Fruit fly (Drosophila melanogaster): ENCODE results near the gene kis.

Gene kis

dm6 chr2L:243819-244218 lies 6.8 kb downstream of the kis start:
- TF ChIP-seq tj (GFP tag; optimal IDR thresholded peaks at IDR 0.05) (no peak), Crg-1 (GFP tag; optimal IDR thresholded peaks at IDR 0.05) (no peak), Clk (GFP tag; optimal IDR thresholded peaks at IDR 0.05) (no peak), CG7101 (tag; optimal IDR thresholded peaks at IDR 0.05) (no peak), toe (GFP tag; optimal IDR thresholded peaks at IDR 0.05) (no peak)

- TF ChIP-seq cnc (optimal IDR thresholded peaks at IDR 0.05) (no peak), Mnt (GFP tag; optimal IDR thresholded peaks at IDR 0.05) (no peak)
Measured at dm6 chr2L:243123-243522, 7.5 kb downstream of the kis start.

dm6 chr2L:241415-241814 lies 9.2 kb downstream of the kis start:
- TF ChIP-seq CG11617 (GFP tag; optimal IDR thresholded peaks at IDR 0.05): no peak
- TF ChIP-seq CG7101 (tag; optimal IDR thresholded peaks at IDR 0.05): no peak

- TF ChIP-seq Hr96 (GFP tag; optimal IDR thresholded peaks at IDR 0.05): no peak
- no peak for TF ChIP-seq CG7101 (tag; optimal IDR thresholded peaks at IDR 0.05)
Measured at dm6 chr2L:240176-240769, 10.3 kb downstream of the kis start.

dm6 chr2L:232187-232586 lies 18.4 kb downstream of the kis start, which contains the start of gene CG13693:
TSS of gene CG13693 (plus strand) at chr2L:232487.
- TF ChIP-seq Crg-1 (GFP tag; optimal IDR thresholded peaks at IDR 0.05): no peak
- TF ChIP-seq CG7045 (GFP tag; optimal IDR thresholded peaks at IDR 0.05): no peak
- TF ChIP-seq cnc (optimal IDR thresholded peaks at IDR 0.05): no peak
- TF ChIP-seq pad (GFP tag; optimal IDR thresholded peaks at IDR 0.05): no peak
- no peak for TF ChIP-seq kay (GFP tag; ENCODE audit: borderline replicate concordance)
- no peak for TF ChIP-seq CG11617 (GFP tag; optimal IDR thresholded peaks at IDR 0.05)
- no peak for TF ChIP-seq CG12768 (GFP tag; optimal IDR thresholded peaks at IDR 0.05)
- TF ChIP-seq Mnt (GFP tag; optimal IDR thresholded peaks at IDR 0.05): no peak
- no peak for TF ChIP-seq CG1620 (GFP tag; optimal IDR thresholded peaks at IDR 0.05)
- no peak for TF ChIP-seq Hr96 (GFP tag; optimal IDR thresholded peaks at IDR 0.05)
- TF ChIP-seq Clk (GFP tag; optimal IDR thresholded peaks at IDR 0.05): no peak
- TF ChIP-seq ovo (GFP tag; optimal IDR thresholded peaks at IDR 0.05): no peak
- no peak for TF ChIP-seq toe (GFP tag; optimal IDR thresholded peaks at IDR 0.05)
- TF ChIP-seq CG7101 (tag; optimal IDR thresholded peaks at IDR 0.05): no peak
- no peak for TF ChIP-seq cic (GFP tag; optimal IDR thresholded peaks at IDR 0.05)
- TF ChIP-seq CG5204 (GFP tag; optimal IDR thresholded peaks at IDR 0.05): no peak
- TF ChIP-seq bab1 (GFP tag; optimal IDR thresholded peaks at IDR 0.05): no peak
- TF ChIP-seq tj (GFP tag; optimal IDR thresholded peaks at IDR 0.05): no peak

dm6 chr2L:228246-228645 lies 22.4 kb downstream of the kis start:
- no peak for TF ChIP-seq CG14711 (tag; optimal IDR thresholded peaks at IDR 0.05)
- no peak for TF ChIP-seq CG33017 (tag; optimal IDR thresholded peaks at IDR 0.05)
- TF ChIP-seq cnc (optimal IDR thresholded peaks at IDR 0.05): no peak
- no peak for TF ChIP-seq ovo (GFP tag; optimal IDR thresholded peaks at IDR 0.05)
- TF ChIP-seq bab1 (GFP tag; optimal IDR thresholded peaks at IDR 0.05): no peak
- no peak for TF ChIP-seq CG1620 (GFP tag; optimal IDR thresholded peaks at IDR 0.05)
- no peak for TF ChIP-seq toe (GFP tag; optimal IDR thresholded peaks at IDR 0.05)
- no peak for TF ChIP-seq CG11617 (GFP tag; optimal IDR thresholded peaks at IDR 0.05)
- no peak for TF ChIP-seq CG7045 (GFP tag; optimal IDR thresholded peaks at IDR 0.05)
- TF ChIP-seq pad (GFP tag; optimal IDR thresholded peaks at IDR 0.05): no peak

- TF ChIP-seq Hr96 (GFP tag; optimal IDR thresholded peaks at IDR 0.05) (no peak), Crg-1 (GFP tag; optimal IDR thresholded peaks at IDR 0.05) (no peak), CG11617 (GFP tag; optimal IDR thresholded peaks at IDR 0.05) (no peak), bab1 (GFP tag; optimal IDR thresholded peaks at IDR 0.05) (no peak), CG12768 (GFP tag; optimal IDR thresholded peaks at IDR 0.05) (no peak), CG33017 (tag; optimal IDR thresholded peaks at IDR 0.05) (no peak), cic (GFP tag; optimal IDR thresholded peaks at IDR 0.05) (no peak)
Measured at dm6 chr2L:225386-225682, 25.3 kb downstream of the kis start.

- TF ChIP-seq Clk (GFP tag; optimal IDR thresholded peaks at IDR 0.05) (no peak), CG12768 (GFP tag; optimal IDR thresholded peaks at IDR 0.05) (peak; percentile 13), cic (GFP tag; optimal IDR thresholded peaks at IDR 0.05) (no peak), CG5204 (GFP tag; optimal IDR thresholded peaks at IDR 0.05) (peak; percentile 8)
Measured at dm6 chr2L:224599-225385, 25.8 kb downstream of the kis start.

Measured in whole organism, adult.